Worm (Caenorhabditis elegans) whole organism, L2 larva: ENCODE data around the gene T22B7.4.

Experiments
- ceh-82 ChIP-seq: fragments of 150-350 bp; optimal IDR thresholded peaks from 2 replicates; lab custom pipeline; 2014; ENCODE audit warnings: missing biosample characterization, missing genetic modification characterization
- dmd-4 ChIP-seq: sonication (generic microtip); optimal IDR thresholded peaks from 2 replicates; lab custom pipeline; 2017; ENCODE audit warnings: missing biosample characterization, missing genetic modification characterization
- elt-3 ChIP-seq: sonication (generic microtip); optimal IDR thresholded peaks from 2 replicates; lab custom pipeline; 2017; ENCODE audit warnings: missing biosample characterization, missing genetic modification characterization
- fos-1 ChIP-seq: fragments of 150-350 bp; optimal IDR thresholded peaks from 2 replicates; lab custom pipeline; 2014; ENCODE audit warnings: missing biosample characterization, missing genetic modification characterization
- lin-39 ChIP-seq: fragments of 150-350 bp; optimal IDR thresholded peaks from 2 replicates; lab custom pipeline; 2014; ENCODE audit warnings: missing biosample characterization, missing genetic modification reagents, missing genetic modification characterization
- nhr-25 ChIP-seq: fragments of 150-350 bp; sonication (generic microtip); optimal IDR thresholded peaks from 3 replicates; lab custom pipeline; 2014; ENCODE audit warnings: missing biosample characterization, missing genetic modification characterization
- nhr-6 ChIP-seq: fragments of 150-350 bp; optimal IDR thresholded peaks from 2 replicates; lab custom pipeline; 2014; ENCODE audit warnings: missing biosample characterization, missing genetic modification characterization
- peb-1 ChIP-seq: fragments of 150-350 bp; optimal IDR thresholded peaks from 2 replicates; lab custom pipeline; 2014; ENCODE audit warnings: missing biosample characterization, missing genetic modification characterization
- ztf-4 ChIP-seq: fragments of 150-350 bp; optimal IDR thresholded peaks from 2 replicates; lab custom pipeline; 2014; ENCODE audit warnings: missing biosample characterization, missing genetic modification characterization

ce11 chrX:5655601-5656000 is 14.4 kb upstream of the T22B7.4 start:
- TF ChIP-seq peb-1 (tag; lab: Kevin White, UChicago) = no peak
- no peak for TF ChIP-seq nhr-6 (tag; lab: Kevin White, UChicago)
- no peak for TF ChIP-seq fos-1 (tag; lab: Kevin White, UChicago)
- TF ChIP-seq dmd-4 (tag; lab: Kevin White, UChicago) = no peak
- no peak for TF ChIP-seq ztf-4 (tag; lab: Kevin White, UChicago)
- TF ChIP-seq lin-39 (tag; lab: Kevin White, UChicago) = no peak
- no peak for TF ChIP-seq elt-3
- no peak for TF ChIP-seq ceh-82
- no peak for TF ChIP-seq nhr-25 (tag; lab: Kevin White, UChicago)
